Fruit fly (Drosophila melanogaster): ENCODE data around the gene alpha-PheRS.

- no peak for TF ChIP-seq CG7045 (GFP tag; optimal IDR thresholded peaks at IDR 0.05)
- no peak for TF ChIP-seq kay (GFP tag; ENCODE audit: borderline replicate concordance)
- TF ChIP-seq cnc (optimal IDR thresholded peaks at IDR 0.05) = no peak
- no peak for TF ChIP-seq CG12768 (GFP tag; optimal IDR thresholded peaks at IDR 0.05)
- TF ChIP-seq CG11617 (GFP tag; optimal IDR thresholded peaks at IDR 0.05) = no peak
- no peak for TF ChIP-seq CG1620 (GFP tag; optimal IDR thresholded peaks at IDR 0.05)
- no peak for TF ChIP-seq Clk (GFP tag; optimal IDR thresholded peaks at IDR 0.05)
- no peak for TF ChIP-seq bab1 (GFP tag; optimal IDR thresholded peaks at IDR 0.05)
- TF ChIP-seq tj (GFP tag; optimal IDR thresholded peaks at IDR 0.05) = no peak
- no peak for TF ChIP-seq Mnt (GFP tag; optimal IDR thresholded peaks at IDR 0.05)
- TF ChIP-seq CG5204 (GFP tag; optimal IDR thresholded peaks at IDR 0.05) = no peak
- TF ChIP-seq Hr96 (GFP tag; optimal IDR thresholded peaks at IDR 0.05) = no peak
These were observed 32.3 kb upstream of the alpha-PheRS start for dm6 chrX:8177742-8178141.
